Fruit fly (Drosophila melanogaster): ENCODE results near the gene kuk.

The kuk gene

DNA sequence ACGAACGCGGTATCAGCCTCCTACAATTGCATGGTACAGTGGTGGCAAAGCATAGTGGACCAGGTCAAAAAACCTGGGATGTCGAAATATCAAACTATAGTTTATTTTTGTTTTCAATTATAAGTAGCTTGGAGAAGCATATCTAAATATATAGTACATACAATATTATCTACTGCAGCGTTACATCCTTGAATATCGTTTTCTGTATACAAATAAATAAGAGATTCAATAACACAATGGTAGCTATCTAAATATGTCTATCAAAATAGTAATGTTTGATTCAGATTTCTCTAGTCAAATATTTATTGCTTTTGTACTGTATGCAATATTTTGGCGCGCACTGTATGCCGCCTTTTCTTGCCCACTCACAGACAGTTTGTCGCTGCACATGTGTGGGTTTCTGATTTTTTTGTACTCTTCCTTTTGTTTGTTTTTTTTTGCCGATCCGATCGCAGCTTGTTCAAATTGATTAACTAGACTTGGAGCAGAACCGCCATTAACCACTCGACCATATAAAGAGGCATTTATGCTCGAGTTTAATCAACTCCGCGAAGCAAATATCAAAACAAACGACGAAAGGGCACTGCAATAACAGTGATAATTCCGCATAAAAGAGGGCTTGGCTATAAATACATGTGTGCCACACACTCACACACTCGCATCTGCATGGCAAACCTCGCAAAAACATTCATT lies 768 bp downstream of the kuk start (continued):
- TF ChIP-seq CG11294 (GFP tag; IDR thresholded peaks at IDR 0.05) (peak; percentile 93), Hr39 (GFP tag; optimal IDR thresholded peaks at IDR 0.05) (peak; percentile 94), CG6792 (GFP tag; optimal IDR thresholded peaks at IDR 0.05) (peak; percentile 97), CG8319 (GFP tag; optimal IDR thresholded peaks at IDR 0.05) (peak; percentile 96), svp (GFP tag) (peak; percentile 99), CG3919 (GFP tag; optimal IDR thresholded peaks at IDR 0.05) (peak; percentile 98), achi (GFP tag; optimal IDR thresholded peaks at IDR 0.05) (peak; percentile 98), Ets96B (tag; optimal IDR thresholded peaks at IDR 0.05) (peak; percentile 98), CG32006 (GFP tag; optimal IDR thresholded peaks at IDR 0.05) (peak; percentile 99), Sox15 (GFP tag; optimal IDR thresholded peaks at IDR 0.05) (peak; percentile 94), OdsH (GFP tag; optimal IDR thresholded peaks at IDR 0.05) (peak; percentile 98), CG9139 (GFP tag; optimal IDR thresholded peaks at IDR 0.05) (peak; percentile 94), dac (GFP tag; optimal IDR thresholded peaks at IDR 0.05) (peak; percentile 94), net (GFP tag; optimal IDR thresholded peaks at IDR 0.05) (peak; percentile 97), CG6163 (GFP tag; IDR thresholded peaks at IDR 0.05) (peak; percentile 95)

DNA sequence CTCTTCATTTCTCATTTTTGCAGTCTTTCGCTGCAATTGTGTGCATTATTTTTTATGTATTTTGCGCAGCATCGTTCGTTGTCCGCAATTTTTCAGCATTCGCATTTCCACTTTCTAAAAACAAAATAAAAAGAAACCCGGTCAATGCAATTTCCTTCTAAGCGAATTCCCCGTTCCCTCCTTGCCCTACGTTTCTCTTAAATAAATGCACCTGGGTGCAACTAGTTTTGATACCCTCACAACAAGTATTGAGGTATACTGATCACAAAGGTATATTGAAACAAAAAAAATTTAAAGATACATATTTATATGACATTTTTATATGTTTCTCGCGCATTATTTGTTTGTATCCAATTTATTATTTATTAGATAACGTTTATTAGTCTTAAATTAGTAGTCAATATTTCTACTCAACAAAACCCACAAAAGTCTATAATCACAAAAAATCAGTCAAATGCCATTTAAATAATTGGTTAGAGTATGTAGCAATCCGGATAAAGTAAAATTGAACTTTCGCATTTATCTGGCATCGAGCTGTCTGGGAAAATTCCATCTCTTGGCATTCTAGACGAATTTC lies 1.4 kb downstream of the kuk start:
- TF ChIP-seq topi (GFP tag; optimal IDR thresholded peaks at IDR 0.05) (no peak), ss (GFP tag; optimal IDR thresholded peaks at IDR 0.05) (peak in 1 of 2 experiments; percentile 56), CG6808 (GFP tag; optimal IDR thresholded peaks at IDR 0.05) (peak; percentile 73), CG10631 (GFP tag; optimal IDR thresholded peaks at IDR 0.05) (no peak), Sox15 (GFP tag; optimal IDR thresholded peaks at IDR 0.05) (no peak), dsx (GFP tag; optimal IDR thresholded peaks at IDR 0.05; ENCODE audit: poor library complexity, severe bottlenecking) (peak; percentile 75), CG3032 (tag; optimal IDR thresholded peaks at IDR 0.05) (peak; percentile 84), CG6792 (GFP tag; optimal IDR thresholded peaks at IDR 0.05) (peak; percentile 41), esn (GFP tag; optimal IDR thresholded peaks at IDR 0.05) (peak; percentile 53), CG6163 (GFP tag; IDR thresholded peaks at IDR 0.05) (peak; percentile 40; the same call in 1 of the 3 replicates), vri (GFP tag; optimal IDR thresholded peaks at IDR 0.05) (no peak), Eip78C (GFP tag) (peak; percentile 95), CG11294 (GFP tag; IDR thresholded peaks at IDR 0.05) (peak; percentile 78), CG1621 (tag; optimal IDR thresholded peaks at IDR 0.05) (peak; percentile 23), fkh (GFP tag; optimal IDR thresholded peaks at IDR 0.05) (no peak), CG10669 (GFP tag; optimal IDR thresholded peaks at IDR 0.05) (no peak), dac (GFP tag; optimal IDR thresholded peaks at IDR 0.05) (peak; percentile 49), salr (GFP tag; optimal IDR thresholded peaks at IDR 0.05) (peak in 1 of 2 experiments; percentile 92), acj6 (GFP tag; optimal IDR thresholded peaks at IDR 0.05) (peak; percentile 74), Met (GFP tag; optimal IDR thresholded peaks at IDR 0.05) (no peak), CG31627 (GFP tag; optimal IDR thresholded peaks at IDR 0.05) (no peak), CG3919 (GFP tag; optimal IDR thresholded peaks at IDR 0.05) (peak; percentile 75), CG6854 (GFP tag; optimal IDR thresholded peaks at IDR 0.05) (no peak), CG7368 (GFP tag; optimal IDR thresholded peaks at IDR 0.05) (peak; percentile 46), Smox (GFP tag; optimal IDR thresholded peaks at IDR 0.05) (no peak), Sox14 (GFP tag; optimal IDR thresholded peaks at IDR 0.05) (peak; percentile 54), cyc (GFP tag; optimal IDR thresholded peaks at IDR 0.05) (peak; percentile 39), Ets21C (GFP tag; optimal IDR thresholded peaks at IDR 0.05) (no peak), eg (GFP tag; IDR thresholded peaks at IDR 0.05) (peak; percentile 81), CG16779 (tag; optimal IDR thresholded peaks at IDR 0.05) (no peak), Ets96B (tag; optimal IDR thresholded peaks at IDR 0.05) (peak; percentile 80), Hr38 (GFP tag; optimal IDR thresholded peaks at IDR 0.05) (no peak), Hr4 (GFP tag; optimal IDR thresholded peaks at IDR 0.05) (peak; percentile 92), CG11902 (GFP tag; optimal IDR thresholded peaks at IDR 0.05) (no peak), CG32006 (GFP tag; optimal IDR thresholded peaks at IDR 0.05) (peak; percentile 94), CG34406 (GFP tag; optimal IDR thresholded peaks at IDR 0.05) (peak; percentile 58), lz (GFP tag; optimal IDR thresholded peaks at IDR 0.05) (peak; percentile 30), fd85E (GFP tag; optimal IDR thresholded peaks at IDR 0.05) (no peak), Lpt (GFP tag; optimal IDR thresholded peaks at IDR 0.05) (peak; percentile 82), pdm3 (GFP tag; optimal IDR thresholded peaks at IDR 0.05) (no peak), net (GFP tag; optimal IDR thresholded peaks at IDR 0.05) (peak; percentile 83)

Data from whole organism, prepupa.